Worm (Caenorhabditis elegans) whole organism, midembryonic: Measurements from ENCODE around the gene ZK783.7.

ENCODE experiments used
- flt-1 ChIP-seq: fragments of 200-800 bp; sonication (Bioruptor generic); IDR thresholded peaks from 2 replicates; pipeline ENCODE4 v1.3.6; 2022; ENCODE audit warnings: missing genetic modification characterization, missing compliant biosample characterization
- klf-2 ChIP-seq: fragments of 200-800 bp; sonication (Bioruptor generic); conservative IDR thresholded peaks from 2 replicates; pipeline ENCODE4 v1.3.6; 2022; ENCODE audit warnings: missing genetic modification reagents, missing genetic modification characterization, missing compliant biosample characterization
- ref-1 ChIP-seq: fragments of 200-800 bp; sonication (Bioruptor generic); conservative IDR thresholded peaks from 2 replicates; pipeline ENCODE4 v1.3.6; 2022; ENCODE audit warnings: missing genetic modification reagents, missing genetic modification characterization, missing compliant biosample characterization

DNA sequence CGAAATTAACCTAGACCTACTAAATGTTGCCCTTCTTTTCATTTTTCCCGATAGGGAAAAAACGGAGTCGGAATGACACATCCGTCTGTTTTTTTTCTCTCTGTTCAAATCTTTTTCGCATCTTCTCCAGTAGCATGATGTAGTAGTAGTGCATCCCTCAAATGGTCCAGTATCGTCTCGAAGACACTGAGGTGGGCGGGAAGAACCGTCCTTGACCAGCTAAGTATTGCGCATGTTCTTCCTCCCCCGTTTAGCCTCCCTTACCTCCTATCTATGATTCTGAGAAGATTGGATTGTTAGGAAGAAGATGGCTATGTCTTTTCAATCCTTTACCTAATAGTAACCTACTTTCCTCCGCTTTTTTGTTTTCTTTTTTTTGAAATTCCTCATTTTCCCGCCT is 33.6 kb upstream of the ZK783.7 start:
- no peak for TF ChIP-seq flt-1
- TF ChIP-seq ref-1 (GFP tag; lab: Robert Waterston, UW): no peak
- TF ChIP-seq klf-2 (GFP tag; lab: Robert Waterston, UW): no peak
